Worm (Caenorhabditis elegans) whole organism, young adult: ENCODE measurements around the gene F15D4.6.

ENCODE experiments used
- B0336.3 ChIP-seq: fragments of 200-800 bp; sonication (Bioruptor generic); IDR thresholded peaks from 2 replicates; pipeline ENCODE4 v1.3.6; 2022; ENCODE audit warnings: missing genetic modification characterization, missing compliant biosample characterization
- F39B2.1 ChIP-seq: fragments of 200-800 bp; sonication (Bioruptor generic); IDR thresholded peaks from 2 replicates; pipeline ENCODE4 v1.3.6; 2022; ENCODE audit warnings: missing genetic modification reagents, missing genetic modification characterization, missing compliant biosample characterization
- F49E8.2 ChIP-seq: sonication (generic microtip); optimal IDR thresholded peaks from 3 replicates; lab custom pipeline; 2017; ENCODE audit warnings: missing genetic modification characterization, mild to moderate bottlenecking, missing compliant biosample characterization, antibody characterized with exemption, moderate library complexity; ENCODE audit not compliant: insufficient read depth
- K12H6.12 ChIP-seq: fragments of 200-800 bp; sonication (Bioruptor generic); optimal IDR thresholded peaks from 2 replicates; lab custom pipeline; 2018; ENCODE audit warnings: mild to moderate bottlenecking, missing genetic modification characterization, missing compliant biosample characterization
- T07F8.4 ChIP-seq: sonication (generic microtip); optimal IDR thresholded peaks from 2 replicates; lab custom pipeline; 2016; ENCODE audit warnings: mild to moderate bottlenecking, missing genetic modification characterization, moderate library complexity, missing compliant biosample characterization
- ama-1 ChIP-seq, 3 experiments: fragments of 150-350 bp in 1 of 3; sonication (generic microtip) in 2 of 3; optimal IDR thresholded peaks; 2 replicates each; lab custom pipeline; 2014 to 2018; ENCODE audit warnings: missing biosample characterization in 2 of 3, missing genetic modification characterization in 2 of 3, missing genetic modification reagents in 2 of 3
- efl-1 ChIP-seq: fragments of 150-350 bp; optimal IDR thresholded peaks from 2 replicates; lab custom pipeline; 2014; ENCODE audit warnings: missing biosample characterization, missing genetic modification reagents, missing genetic modification characterization
- egl-18 ChIP-seq: fragments of 200-800 bp; sonication (Bioruptor generic); IDR thresholded peaks from 2 replicates; pipeline ENCODE4 v1.3.6; 2022; ENCODE audit warnings: missing genetic modification reagents, missing genetic modification characterization, missing compliant biosample characterization
- gei-17 ChIP-seq: fragments of 200-800 bp; sonication (Bioruptor generic); optimal IDR thresholded peaks from 2 replicates; lab custom pipeline; 2018; ENCODE audit warnings: mild to moderate bottlenecking, missing genetic modification characterization, missing compliant biosample characterization
- hmg-20 ChIP-seq: fragments of 200-800 bp; sonication (Bioruptor generic); IDR thresholded peaks from 2 replicates; pipeline ENCODE4 v1.3.6; 2022; ENCODE audit warnings: missing genetic modification reagents, missing genetic modification characterization, missing compliant biosample characterization
- let-526 ChIP-seq: fragments of 200-800 bp; sonication (Bioruptor generic); IDR thresholded peaks from 2 replicates; pipeline ENCODE4 v1.3.6; 2022; ENCODE audit warnings: missing genetic modification reagents, missing genetic modification characterization, missing compliant biosample characterization
- let-607 ChIP-seq, 2 experiments: fragments of 200-800 bp in 1 of 2; sonication (Bioruptor generic) in 1 of 2; sonication (generic microtip) in 1 of 2; optimal IDR thresholded peaks; 2 replicates each; lab custom pipeline; 2016 to 2018; ENCODE audit warnings: mild to moderate bottlenecking in 2 of 2, missing compliant biosample characterization in 2 of 2, missing genetic modification characterization in 2 of 2, moderate library complexity in 2 of 2, missing genotype in 1 of 2
- lin-26 ChIP-seq: fragments of 200-800 bp; sonication (Bioruptor generic); IDR thresholded peaks from 2 replicates; pipeline ENCODE4 v1.3.6; 2022; ENCODE audit warnings: missing genetic modification reagents, missing genetic modification characterization, missing compliant biosample characterization
- lsy-27 ChIP-seq: sonication (generic microtip); optimal IDR thresholded peaks from 2 replicates; lab custom pipeline; 2017; ENCODE audit warnings: missing genetic modification characterization, mild to moderate bottlenecking, missing compliant biosample characterization, antibody characterized with exemption, missing genotype, borderline replicate concordance; ENCODE audit not compliant: insufficient read depth
- madf-3 ChIP-seq: fragments of 200-800 bp; sonication (Bioruptor generic); IDR thresholded peaks from 2 replicates; pipeline ENCODE4 v1.3.6; 2022; ENCODE audit warnings: missing genetic modification reagents, missing genetic modification characterization, missing compliant biosample characterization
- mcd-1 ChIP-seq: fragments of 200-800 bp; sonication (Bioruptor generic); IDR thresholded peaks from 2 replicates; pipeline ENCODE4 v1.3.6; 2022; ENCODE audit warnings: missing genetic modification reagents, missing genetic modification characterization, missing compliant biosample characterization
- mes-4 ChIP-seq: sonication (generic microtip); optimal IDR thresholded peaks from 2 replicates; lab custom pipeline; 2016; ENCODE audit warnings: missing genotype, missing genetic modification characterization, missing compliant biosample characterization
- mxl-1 ChIP-seq: sonication (generic microtip); optimal IDR thresholded peaks from 2 replicates; lab custom pipeline; 2016; ENCODE audit warnings: missing genetic modification characterization, missing compliant biosample characterization
- nfya-1 ChIP-seq: sonication (generic microtip); optimal IDR thresholded peaks from 2 replicates; lab custom pipeline; 2017; ENCODE audit warnings: antibody characterized with exemption, missing compliant biosample characterization, missing genetic modification characterization, borderline replicate concordance; ENCODE audit not compliant: insufficient read depth
- nfya-2 ChIP-seq: fragments of 200-800 bp; sonication (Bioruptor generic); IDR thresholded peaks from 2 replicates; pipeline ENCODE4 v1.3.6; 2022; ENCODE audit warnings: missing genetic modification reagents, missing genetic modification characterization, missing compliant biosample characterization
- nhr-90 ChIP-seq: sonication (generic microtip); optimal IDR thresholded peaks from 2 replicates; lab custom pipeline; 2016; ENCODE audit warnings: missing genotype, mild to moderate bottlenecking, missing genetic modification characterization, missing compliant biosample characterization
- rcor-1 ChIP-seq: fragments of 200-800 bp; sonication (Bioruptor generic); IDR thresholded peaks from 2 replicates; pipeline ENCODE4 v1.3.6; 2022; ENCODE audit warnings: missing genetic modification reagents, missing genetic modification characterization, missing compliant biosample characterization
- rpc-1 ChIP-seq, 2 experiments: fragments of 150-350 bp in 1 of 2; sonication (generic microtip) in 1 of 2; optimal IDR thresholded peaks; 2 replicates each; lab custom pipeline; 2014 to 2018; ENCODE audit warnings: missing biosample characterization in 1 of 2, missing genetic modification characterization in 1 of 2, missing genetic modification reagents in 1 of 2, missing genotype in 1 of 2
- sdz-38 ChIP-seq: sonication (generic microtip); optimal IDR thresholded peaks from 2 replicates; lab custom pipeline; 2016; ENCODE audit warnings: missing genotype, missing genetic modification characterization, missing compliant biosample characterization
- snpc-4 ChIP-seq, 5 experiments: fragments of 150-350 bp in 1 of 5; sonication (generic microtip) in 4 of 5; optimal IDR thresholded peaks; 2 replicates each; lab custom pipeline; 2014 to 2018; ENCODE audit warnings: missing genetic modification characterization in 5 of 5, missing biosample characterization in 3 of 5, antibody characterized with exemption in 2 of 5, mild to moderate bottlenecking in 2 of 5, missing compliant biosample characterization in 2 of 5, missing genotype in 2 of 5, moderate library complexity in 2 of 5, missing genetic modification reagents in 1 of 5
- somi-1 ChIP-seq: fragments of 200-800 bp; sonication (Bioruptor generic); optimal IDR thresholded peaks from 2 replicates; lab custom pipeline; 2018; ENCODE audit warnings: mild to moderate bottlenecking, missing genetic modification characterization, missing compliant biosample characterization
- unc-130 ChIP-seq: sonication (generic microtip); optimal IDR thresholded peaks from 2 replicates; lab custom pipeline; 2016; ENCODE audit warnings: missing genetic modification reagents, missing genetic modification characterization, missing compliant biosample characterization
- zfh-2 ChIP-seq: fragments of 200-800 bp; sonication (Bioruptor generic); conservative IDR thresholded peaks from 2 replicates; pipeline ENCODE4 v1.3.6; 2022; ENCODE audit warnings: missing genetic modification reagents, missing genetic modification characterization, missing compliant biosample characterization
- ztf-28 ChIP-seq: fragments of 200-800 bp; sonication (Bioruptor generic); IDR thresholded peaks from 2 replicates; pipeline ENCODE4 v1.3.6; 2022; ENCODE audit warnings: missing genetic modification reagents, missing genetic modification characterization, missing compliant biosample characterization
- ztf-6 ChIP-seq: fragments of 200-800 bp; sonication (Bioruptor generic); IDR thresholded peaks from 2 replicates; pipeline ENCODE4 v1.3.6; 2022; ENCODE audit warnings: missing genetic modification reagents, missing genetic modification characterization, missing compliant biosample characterization

F15D4.6 gene

DNA sequence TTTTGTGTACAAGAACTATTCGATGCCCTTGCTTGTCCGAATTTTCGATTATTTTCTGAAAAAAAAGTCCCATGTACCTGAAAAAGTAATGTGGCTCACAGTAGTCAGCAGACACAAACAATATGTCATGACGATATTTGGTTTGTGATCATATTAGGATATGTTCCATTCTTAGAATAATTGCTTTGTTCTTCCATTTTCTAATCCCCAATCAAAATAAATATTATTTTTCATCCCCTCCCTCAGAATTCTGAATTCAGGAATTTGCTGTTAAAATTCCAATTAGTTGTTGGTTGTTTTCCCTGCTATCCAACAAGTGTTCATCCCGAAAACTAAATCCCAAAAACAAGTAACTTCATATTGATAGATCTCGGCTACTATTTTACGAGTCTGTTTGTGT lies 29.6 kb upstream of the F15D4.6 start:
- no peak for TF ChIP-seq unc-130
- no peak for TF ChIP-seq let-607 (tag; optimal IDR thresholded peaks at IDR 0.05; lab: Kevin White, UChicago)
- no peak for TF ChIP-seq let-526 (GFP tag; lab: Robert Waterston, UW)
- TF ChIP-seq ama-1 (optimal IDR thresholded peaks at IDR 0.05; lab: Kevin White, UChicago) = no peak
- TF ChIP-seq ama-1 (GFP tag; optimal IDR thresholded peaks at IDR 0.05; lab: Kevin White, UChicago) = no peak
- no peak for TF ChIP-seq nfya-2 (GFP tag; lab: Robert Waterston, UW)
- no peak for TF ChIP-seq efl-1 (GFP tag; lab: Kevin White, UChicago)
- TF ChIP-seq egl-18 = no peak
- TF ChIP-seq mes-4 (tag; lab: Kevin White, UChicago) = no peak
- no peak for TF ChIP-seq snpc-4 (GFP tag; optimal IDR thresholded peaks at IDR 0.05; lab: Kevin White, UChicago)
- TF ChIP-seq snpc-4 (tag; optimal IDR thresholded peaks at IDR 0.05; lab: Kevin White, UChicago) = no peak
- no peak for TF ChIP-seq ztf-28 (GFP tag; lab: Robert Waterston, UW)
- TF ChIP-seq nhr-90 (tag; lab: Kevin White, UChicago) = no peak
- no peak for TF ChIP-seq nfya-1 (tag; lab: Kevin White, UChicago)
- TF ChIP-seq lin-26 = no peak
- TF ChIP-seq, all 124 proteins: peak for 0

DNA sequence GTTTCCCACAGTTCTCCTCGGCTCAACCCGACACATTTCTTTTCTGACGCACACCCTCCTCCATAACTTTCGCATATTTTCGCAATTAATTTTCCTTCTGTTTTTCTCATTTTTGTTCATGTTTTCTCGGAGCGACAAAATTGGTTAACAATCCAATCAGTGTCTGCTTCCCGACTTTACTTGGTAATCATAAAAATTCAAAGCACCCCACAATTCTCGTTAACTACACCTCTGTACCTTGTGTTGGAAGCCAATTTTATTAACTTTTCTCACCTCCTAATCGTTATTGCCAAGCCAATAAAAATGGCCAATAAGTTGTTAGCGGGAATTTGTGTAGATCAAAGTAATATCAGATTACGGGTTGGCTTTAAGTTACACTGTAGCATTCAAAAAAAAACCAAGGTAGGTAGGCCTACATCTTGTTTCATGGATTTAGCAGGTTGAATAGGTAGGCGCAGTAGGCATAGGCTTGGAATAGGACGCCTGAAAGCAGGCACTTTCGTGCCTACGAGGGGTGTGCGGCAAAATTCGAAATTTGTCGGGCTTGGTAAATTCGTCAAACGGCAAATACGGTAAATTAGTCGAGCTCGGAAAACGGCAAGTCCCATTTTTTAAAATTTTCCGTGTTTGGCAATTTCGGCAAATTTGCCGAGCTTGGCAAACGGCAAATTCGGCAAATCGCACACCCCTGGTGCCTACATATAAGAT lies 18.3 kb upstream of the F15D4.6 start:
- no peak for TF ChIP-seq F39B2.1 (GFP tag; lab: Robert Waterston, UW)
- 0 out of 2 replicates have a peak, but pooled peaks have one; percentile 32 for TF ChIP-seq madf-3 (GFP tag; lab: Robert Waterston, UW)

DNA sequence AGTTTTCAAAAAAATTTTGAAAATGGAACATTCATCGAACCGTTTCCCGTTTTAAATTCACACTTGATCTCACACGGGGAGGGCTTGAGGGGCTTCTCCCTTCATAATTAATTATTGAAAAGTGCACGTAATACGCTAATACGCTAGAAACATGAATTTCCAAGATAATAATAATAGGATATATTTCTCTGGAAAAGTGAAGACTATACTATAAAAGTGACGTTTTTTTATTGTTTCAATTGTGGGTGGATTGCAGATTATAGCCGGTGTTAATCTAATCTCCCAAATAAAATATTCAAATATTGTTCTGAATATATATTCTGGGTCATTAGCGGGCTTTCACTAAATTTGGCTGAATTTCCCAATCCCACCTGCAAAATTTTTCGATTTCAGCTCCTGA lies 15.3 kb upstream of the F15D4.6 start:
- TF ChIP-seq F49E8.2 (tag; lab: Kevin White, UChicago) (no peak), mcd-1 (no peak), rcor-1 (no peak), somi-1 (GFP tag; lab: Kevin White, UChicago) (no peak), T07F8.4 (no peak), B0336.3 (no peak), K12H6.12 (tag; lab: Kevin White, UChicago) (no peak), hmg-20 (GFP tag; lab: Robert Waterston, UW) (no peak), sdz-38 (tag; lab: Kevin White, UChicago) (no peak), zfh-2 (GFP tag; lab: Robert Waterston, UW) (no peak), rpc-1 (optimal IDR thresholded peaks at IDR 0.05; lab: Kevin White, UChicago) (no peak), rpc-1 (tag; optimal IDR thresholded peaks at IDR 0.05; lab: Kevin White, UChicago) (no peak)

DNA sequence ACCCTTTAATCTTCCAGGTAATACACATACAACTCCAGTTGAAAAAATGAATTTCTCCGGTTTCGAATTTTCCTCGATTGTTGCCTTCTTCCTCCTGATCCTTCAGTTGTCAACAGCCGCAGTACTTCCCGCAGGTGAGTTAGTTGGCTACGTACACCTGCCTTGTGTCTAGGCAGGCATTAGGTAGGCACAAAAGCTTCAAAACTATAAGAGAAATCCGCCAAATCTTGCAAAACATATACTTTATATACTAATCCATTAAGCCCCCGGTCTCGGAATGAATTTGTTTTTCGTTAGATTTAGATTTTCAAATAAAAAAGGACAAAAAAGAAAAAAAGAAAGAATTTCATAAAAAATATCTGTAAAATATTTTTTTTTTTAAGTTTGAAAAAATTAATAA lies 13.7 kb upstream of the F15D4.6 start, which contains the start of gene flp-16:
TSS of gene flp-16 (plus strand) at position 18 of the 400 bp plus-strand sequence.
- TF ChIP-seq lsy-27 (tag; lab: Kevin White, UChicago) (no peak), gei-17 (GFP tag; lab: Kevin White, UChicago) (no peak), ztf-6 (no peak), mxl-1 (no peak)
- TF ChIP-seq, all 124 proteins: peak for 0
